Fruit fly (Drosophila melanogaster) whole organism, prepupa: ENCODE results near the gene orb.

Experiments
- CG10631 ChIP-seq: fragments of 200-800 bp; sonication (Bioruptor generic); optimal IDR thresholded peaks from 2 replicates; lab custom pipeline; 2016; ENCODE audit warnings: missing biosample characterization, missing genetic modification characterization
- CG10669 ChIP-seq: fragments of 200-800 bp; sonication (Bioruptor generic); optimal IDR thresholded peaks from 3 replicates; lab custom pipeline; 2018; ENCODE audit warnings: missing biosample characterization, mild to moderate bottlenecking, missing genetic modification characterization, moderate library complexity
- CG11294 ChIP-seq: fragments of 200-800 bp; sonication (Bioruptor generic); IDR thresholded peaks from 2 replicates; pipeline ENCODE4 v1.3.6; 2022; ENCODE audit warnings: missing biosample characterization, missing genetic modification characterization
- CG11762 ChIP-seq: fragments of 200-800 bp; sonication (Bioruptor generic); optimal IDR thresholded peaks from 3 replicates; lab custom pipeline; 2016; ENCODE audit warnings: missing biosample characterization, missing genetic modification characterization; ENCODE audit not compliant: insufficient read depth
- CG11902 ChIP-seq: fragments of 200-800 bp; sonication (Bioruptor generic); optimal IDR thresholded peaks from 3 replicates; lab custom pipeline; 2016; ENCODE audit warnings: missing biosample characterization, missing genetic modification characterization
- CG15336 ChIP-seq: fragments of 200-800 bp; sonication (Bioruptor generic); IDR thresholded peaks from 2 replicates; pipeline ENCODE4 v1.3.6; 2022; ENCODE audit warnings: missing biosample characterization, missing genetic modification characterization
- CG16779 ChIP-seq: fragments of 200-800 bp; sonication (Bioruptor generic); optimal IDR thresholded peaks from 3 replicates; lab custom pipeline; 2017; ENCODE audit warnings: missing biosample characterization, mild to moderate bottlenecking, missing genetic modification characterization
- CG3032 ChIP-seq: fragments of 200-800 bp; optimal IDR thresholded peaks from 2 replicates; lab custom pipeline; 2019; ENCODE audit warnings: missing biosample characterization, mild to moderate bottlenecking, missing genetic modification characterization, moderate library complexity
- CG31627 ChIP-seq: fragments of 200-800 bp; sonication (Bioruptor generic); optimal IDR thresholded peaks from 3 replicates; lab custom pipeline; 2016; ENCODE audit warnings: missing biosample characterization, missing genetic modification characterization
- CG32006 ChIP-seq: fragments of 200-800 bp; sonication (Bioruptor generic); optimal IDR thresholded peaks from 3 replicates; lab custom pipeline; 2017; ENCODE audit warnings: missing biosample characterization, mild to moderate bottlenecking, missing genetic modification characterization
- CG6163 ChIP-seq: fragments of 200-800 bp; sonication (Bioruptor generic); IDR thresholded peaks from 3 replicates; pipeline ENCODE4 v1.3.6; 2022; ENCODE audit warnings: missing biosample characterization, missing genetic modification characterization
- CG6792 ChIP-seq: fragments of 200-800 bp; sonication (Bioruptor generic); optimal IDR thresholded peaks from 3 replicates; lab custom pipeline; 2016; ENCODE audit warnings: missing biosample characterization, missing genetic modification characterization
- CG6808 ChIP-seq: fragments of 200-800 bp; sonication (Bioruptor generic); optimal IDR thresholded peaks from 3 replicates; lab custom pipeline; 2017; ENCODE audit warnings: missing biosample characterization, missing genetic modification characterization, mild to moderate bottlenecking, moderate library complexity, missing genetic modification reagents
- CG8119 ChIP-seq: fragments of 200-800 bp; sonication (Bioruptor generic); IDR thresholded peaks from 3 replicates; pipeline ENCODE4 v1.3.6; 2022; ENCODE audit warnings: missing biosample characterization, missing genetic modification characterization
- CG8319 ChIP-seq: fragments of 200-800 bp; sonication (Bioruptor generic); optimal IDR thresholded peaks from 3 replicates; lab custom pipeline; 2016; ENCODE audit warnings: missing biosample characterization, missing genetic modification characterization
- CG8632 ChIP-seq: fragments of 200-800 bp; sonication (Bioruptor generic); optimal IDR thresholded peaks from 3 replicates; lab custom pipeline; 2016; ENCODE audit warnings: missing biosample characterization, missing genetic modification characterization
- CG9139 ChIP-seq: fragments of 200-800 bp; sonication (Bioruptor generic); optimal IDR thresholded peaks from 3 replicates; lab custom pipeline; 2017; ENCODE audit warnings: missing biosample characterization, mild to moderate bottlenecking, missing genetic modification characterization
- Eip75B ChIP-seq: fragments of 200-800 bp; sonication (Bioruptor generic); optimal IDR thresholded peaks from 3 replicates; lab custom pipeline; 2016; ENCODE audit warnings: missing biosample characterization, missing genetic modification characterization
- Eip78C ChIP-seq: fragments of 200-800 bp; sonication (Bioruptor generic); peaks from one replicate; lab custom pipeline; 2016; ENCODE audit warnings: missing biosample characterization, missing genetic modification characterization
- Eip93F ChIP-seq: fragments of 200-800 bp; sonication (Bioruptor generic); optimal IDR thresholded peaks from 2 replicates; lab custom pipeline; 2016; ENCODE audit warnings: missing biosample characterization, mild to moderate bottlenecking, missing genetic modification characterization
- Ets21C ChIP-seq: fragments of 200-800 bp; sonication (Bioruptor generic); optimal IDR thresholded peaks from 3 replicates; lab custom pipeline; 2016; ENCODE audit warnings: missing biosample characterization, missing genetic modification characterization
- Ets96B ChIP-seq: fragments of 200-800 bp; optimal IDR thresholded peaks from 2 replicates; lab custom pipeline; 2019; ENCODE audit warnings: missing biosample characterization, mild to moderate bottlenecking, missing genetic modification characterization, moderate library complexity
- Gug ChIP-seq: fragments of 200-800 bp; sonication (Bioruptor generic); IDR thresholded peaks from 2 replicates; pipeline ENCODE4 v1.3.6; 2022; ENCODE audit warnings: missing biosample characterization, missing genetic modification characterization
- Hr38 ChIP-seq: sonication (Bioruptor generic); optimal IDR thresholded peaks from 2 replicates; lab custom pipeline; 2016; ENCODE audit warnings: missing biosample characterization, missing genetic modification characterization
- Hr39 ChIP-seq: fragments of 200-800 bp; sonication (Bioruptor generic); optimal IDR thresholded peaks from 2 replicates; lab custom pipeline; 2016; ENCODE audit warnings: missing biosample characterization, missing genetic modification characterization
- Hr4 ChIP-seq: fragments of 200-800 bp; sonication (Bioruptor generic); optimal IDR thresholded peaks from 3 replicates; lab custom pipeline; 2016; ENCODE audit warnings: missing biosample characterization, missing genetic modification characterization
- Lpt ChIP-seq: fragments of 200-800 bp; sonication (Bioruptor generic); optimal IDR thresholded peaks from 3 replicates; lab custom pipeline; 2016; ENCODE audit warnings: missing biosample characterization, missing genetic modification characterization
- Smox ChIP-seq: fragments of 200-800 bp; sonication (Bioruptor generic); optimal IDR thresholded peaks from 3 replicates; lab custom pipeline; 2016; ENCODE audit warnings: missing biosample characterization, missing genetic modification characterization
- Sox102F ChIP-seq: fragments of 200-800 bp; sonication (Bioruptor generic); optimal IDR thresholded peaks from 2 replicates; lab custom pipeline; 2016; ENCODE audit warnings: missing biosample characterization, mild to moderate bottlenecking, missing genetic modification characterization
- Sox14 ChIP-seq: fragments of 200-800 bp; sonication (Bioruptor generic); optimal IDR thresholded peaks from 3 replicates; lab custom pipeline; 2016; ENCODE audit warnings: missing biosample characterization, missing genetic modification characterization
- acj6 ChIP-seq: fragments of 200-800 bp; sonication (Bioruptor generic); optimal IDR thresholded peaks from 3 replicates; lab custom pipeline; 2016; ENCODE audit warnings: missing biosample characterization, missing genetic modification characterization
- cyc ChIP-seq: fragments of 200-800 bp; sonication (Bioruptor generic); optimal IDR thresholded peaks from 3 replicates; lab custom pipeline; 2016; ENCODE audit warnings: missing biosample characterization, missing genetic modification characterization
- dac ChIP-seq: fragments of 200-800 bp; sonication (Bioruptor generic); optimal IDR thresholded peaks from 2 replicates; lab custom pipeline; 2017; ENCODE audit warnings: missing biosample characterization, mild to moderate bottlenecking, missing genetic modification characterization
- dsx ChIP-seq: fragments of 200-800 bp; optimal IDR thresholded peaks from 3 replicates; lab custom pipeline; 2019; ENCODE audit warnings: missing biosample characterization, mild to moderate bottlenecking, missing genetic modification characterization, moderate library complexity; ENCODE audit not compliant: poor library complexity, severe bottlenecking
- eg ChIP-seq: fragments of 200-800 bp; sonication (Bioruptor generic); IDR thresholded peaks from 3 replicates; pipeline ENCODE4 v1.3.6; 2022; ENCODE audit warnings: missing biosample characterization, missing genetic modification characterization
- fkh ChIP-seq: fragments of 200-800 bp; sonication (Bioruptor generic); optimal IDR thresholded peaks from 3 replicates; lab custom pipeline; 2017; ENCODE audit warnings: missing biosample characterization, mild to moderate bottlenecking, missing genetic modification characterization, moderate library complexity
- lz ChIP-seq: fragments of 200-800 bp; sonication (Bioruptor generic); optimal IDR thresholded peaks from 3 replicates; lab custom pipeline; 2016; ENCODE audit warnings: missing biosample characterization, missing genetic modification characterization
- net ChIP-seq: fragments of 200-800 bp; sonication (Bioruptor generic); optimal IDR thresholded peaks from 3 replicates; lab custom pipeline; 2016; ENCODE audit warnings: missing biosample characterization, missing genetic modification characterization
- pdm3 ChIP-seq: fragments of 200-800 bp; sonication (Bioruptor generic); optimal IDR thresholded peaks from 3 replicates; lab custom pipeline; 2016; ENCODE audit warnings: missing biosample characterization, missing genetic modification characterization
- salr ChIP-seq, 2 experiments: fragments of 200-800 bp; sonication (Bioruptor generic); optimal IDR thresholded peaks; 3 replicates each; lab custom pipeline; 2016 to 2018; ENCODE audit warnings: missing biosample characterization in 2 of 2, missing genetic modification characterization in 2 of 2, mild to moderate bottlenecking in 1 of 2
- spab ChIP-seq: fragments of 200-800 bp; sonication (Bioruptor generic); optimal IDR thresholded peaks from 2 replicates; lab custom pipeline; 2017; ENCODE audit warnings: missing biosample characterization, mild to moderate bottlenecking, missing genetic modification characterization, missing genetic modification reagents
- ss ChIP-seq, 2 experiments: fragments of 200-800 bp; sonication (Bioruptor generic); optimal IDR thresholded peaks; 2 replicates in 1 of 2; 3 replicates in 1 of 2; lab custom pipeline; 2017 to 2018; ENCODE audit warnings: mild to moderate bottlenecking in 2 of 2, missing biosample characterization in 2 of 2, missing genetic modification characterization in 2 of 2, moderate library complexity in 1 of 2
- topi ChIP-seq: fragments of 200-800 bp; sonication (Bioruptor generic); optimal IDR thresholded peaks from 3 replicates; lab custom pipeline; 2016; ENCODE audit warnings: missing biosample characterization, missing genetic modification characterization
- vri ChIP-seq: fragments of 200-800 bp; sonication (Bioruptor generic); optimal IDR thresholded peaks from 3 replicates; lab custom pipeline; 2016; ENCODE audit warnings: missing biosample characterization, mild to moderate bottlenecking, missing genetic modification characterization

The orb gene

DNA sequence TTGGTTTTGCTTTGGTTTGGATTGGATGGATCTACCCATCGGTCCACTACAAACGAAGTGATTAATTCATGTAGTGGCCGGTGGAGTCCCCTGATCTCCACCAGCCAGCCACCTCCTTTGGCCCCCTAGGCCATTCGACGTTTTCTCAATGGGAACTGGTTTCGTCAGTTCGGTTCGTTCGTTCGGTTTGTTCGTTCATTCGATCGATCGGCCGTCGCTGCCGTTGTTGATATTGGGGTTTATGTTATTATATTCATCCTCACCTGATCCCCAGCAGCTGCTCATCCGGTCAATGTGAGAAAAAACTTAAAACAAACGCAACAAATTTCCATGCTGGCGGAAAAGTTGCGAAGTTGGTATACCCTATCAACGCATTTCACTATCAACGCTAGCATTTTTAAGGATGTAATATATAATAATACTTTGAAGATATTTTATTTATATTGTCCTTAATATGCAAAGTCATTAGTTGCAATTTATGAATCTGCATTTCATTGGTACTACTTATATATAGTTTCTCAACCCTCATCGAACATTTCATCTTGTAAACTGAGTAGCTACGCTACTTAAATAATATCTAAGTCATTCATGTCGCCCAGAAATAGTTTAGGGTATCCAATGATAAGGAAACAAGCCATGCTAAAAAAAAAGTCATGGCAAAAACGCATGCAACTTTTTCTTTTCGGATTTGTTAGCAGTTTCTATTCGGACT is 43.1 kb upstream of the orb start (continued):
- TF ChIP-seq dsx (GFP tag; lab: Kevin White, UChicago) (no peak), pdm3 (GFP tag; lab: Kevin White, UChicago) (peak; percentile 22), CG11294 (no peak), salr (GFP tag; optimal IDR thresholded peaks at IDR 0.05; lab: Kevin White, UChicago) (peak in 1 of 2 experiments; percentile 44), acj6 (GFP tag; lab: Kevin White, UChicago) (peak; percentile 4), topi (GFP tag; lab: Kevin White, UChicago) (no peak), CG10669 (no peak), vri (GFP tag; lab: Kevin White, UChicago) (no peak), Eip93F (GFP tag; lab: Kevin White, UChicago) (no peak), CG31627 (GFP tag; lab: Kevin White, UChicago) (no peak), Hr38 (GFP tag; lab: Kevin White, UChicago) (no peak), CG32006 (GFP tag; lab: Kevin White, UChicago) (peak; percentile 83), Ets96B (no peak), CG16779 (tag; lab: Kevin White, UChicago) (no peak), Smox (GFP tag; lab: Kevin White, UChicago) (no peak), Hr39 (GFP tag; lab: Kevin White, UChicago) (no peak), dac (GFP tag; lab: Kevin White, UChicago) (peak; percentile 32), CG3032 (no peak), Ets21C (GFP tag; lab: Kevin White, UChicago) (no peak), spab (GFP tag; lab: Kevin White, UChicago) (no peak), CG8119 (GFP tag; lab: Robert Waterston, UW) (0 out of 3 replicates have a peak, but pooled peaks have one; percentile 51), CG11902 (GFP tag; lab: Kevin White, UChicago) (no peak), Gug (GFP tag; lab: Robert Waterston, UW) (no peak), ss (GFP tag; optimal IDR thresholded peaks at IDR 0.05; lab: Kevin White, UChicago) (peak in 1 of 2 experiments; percentile 19), Eip78C (peak; percentile 72), CG8319 (GFP tag; lab: Kevin White, UChicago) (no peak), CG6792 (GFP tag; lab: Kevin White, UChicago) (no peak), net (no peak)

DNA sequence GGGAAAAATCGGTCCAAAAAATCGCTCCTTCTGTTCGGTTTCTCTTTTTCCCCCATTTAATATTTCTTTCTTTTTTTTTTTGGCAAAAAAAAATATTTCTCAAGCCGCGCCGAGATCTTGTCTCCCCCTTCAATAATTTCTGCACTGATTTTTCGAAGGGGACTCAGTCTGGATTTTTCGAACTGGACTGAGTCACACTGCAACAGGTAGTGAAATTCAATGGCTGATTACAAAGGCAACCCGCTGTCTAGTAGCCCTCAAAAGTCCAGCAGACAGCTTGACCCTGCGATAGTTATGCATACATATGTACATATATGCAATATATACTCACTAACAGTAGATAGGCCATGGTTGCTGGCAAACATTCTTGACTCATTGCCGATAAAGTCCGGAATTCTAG is 39.6 kb upstream of the orb start:
- no peak for TF ChIP-seq dac (GFP tag; lab: Kevin White, UChicago)
- TF ChIP-seq Sox14 (GFP tag; lab: Kevin White, UChicago): no peak
- TF ChIP-seq, all 60 proteins: peak for 0

DNA sequence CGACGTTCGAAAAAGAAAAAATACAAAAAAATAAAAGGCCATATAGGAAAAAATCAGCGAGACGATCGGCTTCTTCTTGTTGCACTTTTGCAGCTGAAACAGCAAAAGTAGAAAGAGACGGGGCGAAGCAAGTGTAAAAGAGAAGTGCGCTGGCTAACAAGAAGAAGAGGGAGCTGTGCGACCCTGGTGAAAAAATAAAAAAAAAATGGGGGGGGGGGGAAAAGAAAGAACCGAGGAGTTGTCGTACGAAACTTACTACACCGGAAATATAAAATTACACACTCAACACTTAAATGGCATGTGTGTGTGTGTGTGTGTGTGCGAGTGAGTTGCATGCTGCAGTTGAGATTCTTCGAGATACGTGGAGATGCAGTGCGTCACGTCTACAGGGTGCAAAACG is 38.3 kb upstream of the orb start:
- TF ChIP-seq CG11902 (GFP tag; lab: Kevin White, UChicago) (no peak), cyc (no peak), spab (GFP tag; lab: Kevin White, UChicago) (peak; percentile 40), CG15336 (GFP tag; lab: Robert Waterston, UW) (0 out of 2 replicates have a peak, but pooled peaks have one; percentile 35), CG8632 (GFP tag; lab: Kevin White, UChicago) (no peak), Sox102F (GFP tag; lab: Kevin White, UChicago) (peak; percentile 16), ss (GFP tag; optimal IDR thresholded peaks at IDR 0.05; lab: Kevin White, UChicago) (peak; percentile 74 to 76), lz (GFP tag; lab: Kevin White, UChicago) (no peak), CG11762 (GFP tag; lab: Kevin White, UChicago) (peak; percentile 7), Ets21C (GFP tag; lab: Kevin White, UChicago) (no peak), CG8119 (GFP tag; lab: Robert Waterston, UW) (peak; percentile 51), Lpt (peak; percentile 20), dsx (GFP tag; lab: Kevin White, UChicago) (peak; percentile 41), Hr4 (GFP tag; lab: Kevin White, UChicago) (no peak), vri (GFP tag; lab: Kevin White, UChicago) (no peak), CG6808 (GFP tag; lab: Kevin White, UChicago) (peak; percentile 63), fkh (GFP tag; lab: Kevin White, UChicago) (no peak), CG10669 (no peak), dac (GFP tag; lab: Kevin White, UChicago) (no peak), eg (GFP tag; lab: Robert Waterston, UW) (no peak), pdm3 (GFP tag; lab: Kevin White, UChicago) (peak; percentile 18), topi (GFP tag; lab: Kevin White, UChicago) (no peak), CG9139 (GFP tag; lab: Kevin White, UChicago) (peak; percentile 63), net (peak; percentile 19), Gug (GFP tag; lab: Robert Waterston, UW) (no peak), CG6163 (GFP tag; lab: Robert Waterston, UW) (peak; percentile 63; the same call in 2 of the 3 replicates), CG10631 (no peak), Ets96B (no peak), Eip78C (peak; percentile 76), Eip75B (GFP tag; lab: Kevin White, UChicago) (peak; percentile 25)
